Worm (Caenorhabditis elegans) whole organism, mixed stage, embryonic: ENCODE data around the gene Y77E11A.16.

ENCODE experiments used
- elt-1 ChIP-seq: sonication (generic microtip); optimal IDR thresholded peaks from 2 replicates; lab custom pipeline; 2017; ENCODE audit warnings: missing genetic modification characterization, mild to moderate bottlenecking, missing compliant biosample characterization, antibody characterized with exemption, moderate library complexity, borderline replicate concordance; ENCODE audit not compliant: insufficient read depth
- flh-1 ChIP-seq: fragments of 200-800 bp; sonication (Bioruptor generic); optimal IDR thresholded peaks from 2 replicates; lab custom pipeline; 2018; ENCODE audit warnings: mild to moderate bottlenecking, missing genetic modification characterization, moderate library complexity, missing compliant biosample characterization
- nhr-237 ChIP-seq: fragments of 150-350 bp; optimal IDR thresholded peaks from 2 replicates; lab custom pipeline; 2014; ENCODE audit warnings: missing biosample characterization, missing genetic modification characterization
- nhr-76 ChIP-seq: sonication (generic microtip); optimal IDR thresholded peaks from 2 replicates; lab custom pipeline; 2017; ENCODE audit warnings: missing biosample characterization, missing genetic modification characterization
- unc-120 ChIP-seq: sonication (generic microtip); optimal IDR thresholded peaks from 2 replicates; lab custom pipeline; 2017; ENCODE audit warnings: missing genetic modification characterization, missing compliant biosample characterization; ENCODE audit not compliant: poor library complexity, severe bottlenecking

DNA sequence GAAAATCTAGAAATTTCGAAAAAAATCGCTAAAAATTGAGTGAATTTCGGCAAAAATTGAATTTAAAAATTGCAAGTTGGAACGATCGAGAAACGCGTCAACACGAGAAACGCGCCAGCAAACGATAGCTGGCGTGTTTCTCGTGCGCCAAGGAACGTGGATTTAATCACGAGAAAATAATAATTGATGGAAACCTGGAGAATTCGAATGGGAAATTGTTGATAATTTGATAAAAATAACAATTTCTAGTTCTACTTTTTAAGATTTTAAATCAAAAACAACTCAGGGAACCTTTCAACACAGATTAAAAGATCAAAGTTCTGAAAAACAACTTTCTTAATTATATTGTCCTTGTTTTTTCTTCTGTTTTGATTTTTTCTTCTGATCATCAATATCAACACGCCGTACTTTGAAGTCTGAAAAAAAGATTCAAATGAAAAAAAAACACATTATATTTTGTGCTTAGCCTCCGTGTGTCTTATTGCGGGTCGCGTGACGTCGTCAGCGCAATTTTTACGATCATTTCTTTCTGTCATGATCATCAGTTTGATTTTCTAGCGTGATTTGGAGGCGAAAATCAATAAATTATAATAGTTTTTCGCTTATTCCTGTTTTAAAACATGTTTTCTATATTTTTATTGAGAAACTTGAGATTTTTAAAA lies 10.9 kb downstream of the Y77E11A.16 start, which contains the start of gene npp-20:
- TF ChIP-seq nhr-237 (tag; lab: Kevin White, UChicago), result no peak
- TF ChIP-seq unc-120, result no peak
- TF ChIP-seq flh-1 (GFP tag; lab: Kevin White, UChicago), result no peak
- no peak for TF ChIP-seq nhr-76 (tag; lab: Kevin White, UChicago)
- no peak for TF ChIP-seq elt-1 (tag; lab: Kevin White, UChicago)
